Fruit fly (Drosophila melanogaster): ENCODE measurements around the gene CG10616.

CG10616 gene

DNA sequence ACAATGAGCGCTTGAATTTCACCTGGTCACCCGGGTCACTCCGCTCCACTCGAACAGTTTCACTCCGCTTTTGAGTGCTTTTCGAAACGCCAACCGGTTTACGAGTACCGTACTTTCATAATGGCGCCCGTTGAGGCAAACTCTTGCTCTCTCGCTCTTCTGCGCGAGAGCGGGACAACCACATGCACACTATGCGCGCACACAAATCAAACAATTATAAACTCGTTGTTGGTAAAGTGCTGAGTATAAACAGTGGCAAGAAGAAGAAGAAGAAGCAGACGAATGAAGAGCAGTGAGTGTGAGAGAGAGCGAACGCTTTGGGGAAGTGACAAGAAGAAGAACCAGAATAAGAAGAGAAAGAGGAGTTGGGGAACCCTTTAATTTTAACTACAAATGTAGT is 3.5 kb upstream of the CG10616 start, which contains the start of gene eyg:
Gene eyg, minus strand, starts transcription at position 6 of the 400 bp plus-strand sequence.
- TF ChIP-seq Ets98B (GFP tag; IDR thresholded peaks at IDR 0.05) (no peak), CG17806 (tag; optimal IDR thresholded peaks at IDR 0.05) (no peak), CG8301 (tag; optimal IDR thresholded peaks at IDR 0.05) (no peak), Pif1A (GFP tag; optimal IDR thresholded peaks at IDR 0.05) (no peak), CG4496 (GFP tag; IDR thresholded peaks at IDR 0.05) (no peak), rn (GFP tag; IDR thresholded peaks at IDR 0.05) (no peak), Snoo (tag; optimal IDR thresholded peaks at IDR 0.05) (peak; percentile 25), CG34367 (tag; optimal IDR thresholded peaks at IDR 0.05) (no peak), CG10348 (GFP tag; IDR thresholded peaks at IDR 0.05) (no peak), CG8159 (tag; optimal IDR thresholded peaks at IDR 0.05) (no peak), D1 (tag; optimal IDR thresholded peaks at IDR 0.05) (peak; percentile 2), gl (tag; optimal IDR thresholded peaks at IDR 0.05) (no peak), CG14655 (GFP tag; optimal IDR thresholded peaks at IDR 0.05) (no peak), CG15710 (tag; optimal IDR thresholded peaks at IDR 0.05) (no peak), CG9948 (tag; optimal IDR thresholded peaks at IDR 0.05) (no peak), fd96Ca (GFP tag; IDR thresholded peaks at IDR 0.05) (peak; percentile 75; the same call in 2 of the 3 replicates), Pif1B (GFP tag; optimal IDR thresholded peaks at IDR 0.05) (no peak), CG13204 (GFP tag; optimal IDR thresholded peaks at IDR 0.05) (no peak), CG12605 (GFP tag; IDR thresholded peaks at IDR 0.05) (no peak), EcR (GFP tag; optimal IDR thresholded peaks at IDR 0.05) (peak; percentile 19), CG32121 (GFP tag; IDR thresholded peaks at IDR 0.05) (no peak)

DNA sequence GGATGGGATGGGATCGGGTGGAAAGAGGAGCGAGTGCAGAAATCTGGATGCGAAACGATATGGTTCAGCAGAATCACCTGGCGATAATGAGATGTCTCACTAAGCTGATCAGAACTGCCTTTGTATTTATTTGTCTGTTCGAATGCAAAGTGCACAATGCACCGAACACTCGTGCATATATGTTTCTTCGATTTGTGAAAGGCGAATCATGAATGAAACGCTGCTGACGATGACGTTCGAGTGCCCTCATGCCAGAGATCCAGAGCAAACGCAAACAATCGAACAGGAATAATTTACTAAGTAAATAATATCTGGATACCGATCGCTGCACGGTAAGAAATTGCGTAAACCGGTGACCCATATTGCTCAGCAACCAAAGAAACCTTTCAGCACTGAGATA is 1.8 kb upstream of the CG10616 start, which contains the start of gene CG32102:
Gene CG32102, minus strand, starts transcription at position 101 of the 400 bp plus-strand sequence.
- no peak for TF ChIP-seq EcR (GFP tag; optimal IDR thresholded peaks at IDR 0.05)
- no peak for TF ChIP-seq Pif1B (GFP tag; optimal IDR thresholded peaks at IDR 0.05)
- no peak for TF ChIP-seq Ets98B (GFP tag; IDR thresholded peaks at IDR 0.05)
- no peak for TF ChIP-seq Pif1A (GFP tag; optimal IDR thresholded peaks at IDR 0.05)
- TF ChIP-seq gl (tag; optimal IDR thresholded peaks at IDR 0.05): no peak
- TF ChIP-seq CG13204 (GFP tag; optimal IDR thresholded peaks at IDR 0.05): no peak
- no peak for TF ChIP-seq CG17806 (tag; optimal IDR thresholded peaks at IDR 0.05)
- TF ChIP-seq CG10348 (GFP tag; IDR thresholded peaks at IDR 0.05): no peak
- no peak for TF ChIP-seq CG14655 (GFP tag; optimal IDR thresholded peaks at IDR 0.05)
- TF ChIP-seq fd96Ca (GFP tag; IDR thresholded peaks at IDR 0.05): no peak
- TF ChIP-seq rn (GFP tag; IDR thresholded peaks at IDR 0.05): no peak

DNA sequence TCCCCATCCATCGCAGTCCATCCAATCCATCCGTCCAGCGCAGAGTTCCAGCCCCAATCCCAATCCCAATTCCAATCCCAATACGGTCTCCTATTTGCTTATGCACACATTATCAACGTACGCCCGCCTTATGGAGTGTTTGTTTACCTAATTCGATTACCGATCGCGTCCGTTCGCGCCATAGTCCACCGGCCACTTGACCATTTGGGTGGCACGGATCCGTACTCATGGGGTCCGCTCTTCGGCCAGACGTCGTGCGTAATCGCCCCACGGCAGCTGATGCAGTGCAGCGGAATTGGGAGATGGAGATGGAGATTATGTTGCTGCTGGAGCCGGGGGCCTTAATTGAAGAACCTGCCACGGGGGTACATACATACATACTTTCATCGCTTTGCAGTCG is 1.0 kb upstream of the CG10616 start:
- TF ChIP-seq CG17806 (tag; optimal IDR thresholded peaks at IDR 0.05): no peak
- no peak for TF ChIP-seq CG4496 (GFP tag; IDR thresholded peaks at IDR 0.05)
- TF ChIP-seq CG10348 (GFP tag; IDR thresholded peaks at IDR 0.05): no peak

DNA sequence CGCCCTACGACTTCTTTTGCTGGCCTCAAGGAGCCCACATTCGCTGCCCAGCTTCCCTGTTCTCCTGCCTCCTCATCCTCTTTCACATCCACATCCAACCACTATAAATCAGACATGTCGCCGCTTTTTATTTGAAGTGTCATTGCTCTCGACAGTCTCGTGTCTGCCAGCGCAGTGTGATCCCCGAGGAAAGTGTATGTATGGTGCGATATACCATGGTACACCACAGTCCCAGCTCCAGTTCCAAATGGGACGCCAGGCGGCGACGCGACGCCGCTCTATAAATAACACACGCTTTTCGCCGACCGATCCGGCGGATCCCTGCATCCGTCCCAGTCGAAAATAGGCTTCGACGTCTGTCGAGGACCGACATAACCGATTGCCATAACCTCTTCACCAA is 6.7 kb downstream of the CG10616 start:
- TF ChIP-seq CG15710 (tag; optimal IDR thresholded peaks at IDR 0.05) (no peak), EcR (GFP tag; optimal IDR thresholded peaks at IDR 0.05) (peak; percentile 83), CG8301 (tag; optimal IDR thresholded peaks at IDR 0.05) (no peak), fd96Ca (GFP tag; IDR thresholded peaks at IDR 0.05) (no peak)

DNA sequence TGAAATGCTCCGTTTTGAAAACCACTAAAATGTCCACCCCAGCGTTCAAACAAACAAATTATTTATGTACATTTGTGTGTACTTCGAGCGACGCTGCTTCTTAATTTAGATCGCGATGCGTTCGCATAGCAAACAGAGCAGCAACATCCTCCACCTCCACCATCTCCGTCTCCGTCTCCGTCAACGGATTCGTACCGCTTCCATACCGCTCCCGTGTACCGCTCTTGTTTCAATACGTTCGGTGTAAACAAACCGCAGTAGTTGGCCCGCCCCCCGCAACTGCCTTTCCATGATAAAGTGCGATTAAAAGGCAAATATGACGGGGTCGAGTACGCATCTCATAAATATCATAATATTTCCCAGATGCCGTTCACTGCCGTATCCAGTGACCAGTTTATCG is 10.7 kb downstream of the CG10616 start, which contains the start of gene CG33725:
Gene CG33725, plus strand, starts transcription at position 364 of the 400 bp plus-strand sequence.
- 0 out of 2 replicates have a peak, but pooled peaks have one; percentile 19 for TF ChIP-seq rn (GFP tag; IDR thresholded peaks at IDR 0.05)
- peak; percentile 57 for TF ChIP-seq CG13204 (GFP tag; optimal IDR thresholded peaks at IDR 0.05)
- no peak for TF ChIP-seq Pif1A (GFP tag; optimal IDR thresholded peaks at IDR 0.05)

DNA sequence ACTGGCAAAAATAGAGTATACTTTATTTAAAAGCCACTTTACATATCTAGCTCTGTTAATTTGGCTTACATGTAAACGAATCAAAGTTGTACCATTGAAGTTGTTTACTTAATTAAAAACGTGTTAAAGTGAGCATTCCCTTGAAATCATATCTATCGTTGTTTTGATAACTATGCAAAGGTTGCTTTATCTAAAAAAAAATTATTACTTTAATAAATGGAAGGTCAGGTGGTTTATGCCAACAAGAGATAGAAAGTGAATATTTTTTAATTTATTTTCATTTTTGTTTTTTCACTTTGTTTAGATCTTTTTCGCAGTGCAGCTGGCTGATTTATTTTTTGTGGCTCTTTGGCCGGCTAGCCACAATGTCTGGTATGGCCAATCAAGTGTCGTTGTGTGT is 11.4 kb downstream of the CG10616 start:
- TF ChIP-seq EcR (GFP tag; optimal IDR thresholded peaks at IDR 0.05) (no peak), rn (GFP tag; IDR thresholded peaks at IDR 0.05) (peak; percentile 59; the same call in 1 of the 2 replicates), fd96Ca (GFP tag; IDR thresholded peaks at IDR 0.05) (peak; percentile 50; the same call in 2 of the 3 replicates), CG13204 (GFP tag; optimal IDR thresholded peaks at IDR 0.05) (peak; percentile 9), CG4496 (GFP tag; IDR thresholded peaks at IDR 0.05) (peak; percentile 73; the same call in 2 of the 3 replicates), CG17806 (tag; optimal IDR thresholded peaks at IDR 0.05) (peak; percentile 51), Pif1A (GFP tag; optimal IDR thresholded peaks at IDR 0.05) (peak; percentile 61), CG14655 (GFP tag; optimal IDR thresholded peaks at IDR 0.05) (peak; percentile 86), CG8301 (tag; optimal IDR thresholded peaks at IDR 0.05) (peak; percentile 80), Ets98B (GFP tag; IDR thresholded peaks at IDR 0.05) (peak; percentile 77), CG12605 (GFP tag; IDR thresholded peaks at IDR 0.05) (peak; percentile 73), CG9948 (tag; optimal IDR thresholded peaks at IDR 0.05) (peak; percentile 66), gl (tag; optimal IDR thresholded peaks at IDR 0.05) (no peak), CG10348 (GFP tag; IDR thresholded peaks at IDR 0.05) (0 out of 2 replicates have a peak, but pooled peaks have one; percentile 43), CG8159 (tag; optimal IDR thresholded peaks at IDR 0.05) (peak; percentile 73), CG32121 (GFP tag; IDR thresholded peaks at IDR 0.05) (peak; percentile 88), CG15710 (tag; optimal IDR thresholded peaks at IDR 0.05) (peak; percentile 65), CG34367 (tag; optimal IDR thresholded peaks at IDR 0.05) (peak; percentile 37), Pif1B (GFP tag; optimal IDR thresholded peaks at IDR 0.05) (peak; percentile 53), D1 (tag; optimal IDR thresholded peaks at IDR 0.05) (no peak), Snoo (tag; optimal IDR thresholded peaks at IDR 0.05) (no peak)

DNA sequence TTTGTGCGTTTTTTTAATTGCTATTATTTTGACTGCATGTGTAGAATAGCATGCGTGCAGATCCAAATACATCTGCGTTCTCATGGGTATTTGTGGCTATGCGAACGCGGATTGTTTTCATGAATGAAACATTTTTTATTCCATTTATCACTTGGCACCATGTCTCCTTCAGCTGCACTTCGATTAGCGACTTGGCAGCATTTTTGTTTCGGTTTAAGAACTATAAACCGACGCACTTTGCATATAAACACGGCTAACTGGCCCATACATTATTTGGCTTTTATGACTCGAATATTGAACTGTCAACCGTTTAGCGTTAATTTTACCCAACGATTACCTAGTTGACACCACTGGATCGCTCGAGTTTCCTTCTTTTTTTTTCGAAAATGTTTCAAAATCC is 12.9 kb downstream of the CG10616 start:
- TF ChIP-seq CG32121 (GFP tag; IDR thresholded peaks at IDR 0.05) (peak; percentile 16; the same call in 1 of the 2 replicates), EcR (GFP tag; optimal IDR thresholded peaks at IDR 0.05) (no peak), gl (tag; optimal IDR thresholded peaks at IDR 0.05) (no peak), CG8159 (tag; optimal IDR thresholded peaks at IDR 0.05) (no peak), CG17806 (tag; optimal IDR thresholded peaks at IDR 0.05) (no peak), CG8301 (tag; optimal IDR thresholded peaks at IDR 0.05) (no peak), CG15710 (tag; optimal IDR thresholded peaks at IDR 0.05) (no peak), Snoo (tag; optimal IDR thresholded peaks at IDR 0.05) (no peak), CG10348 (GFP tag; IDR thresholded peaks at IDR 0.05) (no peak), CG4496 (GFP tag; IDR thresholded peaks at IDR 0.05) (0 out of 3 replicates have a peak, but pooled peaks have one; percentile 38)
